Fruit fly (Drosophila melanogaster) whole organism, embryonic: Measurements from ENCODE around the gene cass.

ENCODE experiments used
- Abd-B ChIP-seq: fragments of 200-800 bp; sonication (Bioruptor generic); optimal IDR thresholded peaks from 2 replicates; lab custom pipeline; 2018; ENCODE audit warnings: missing biosample characterization, mild to moderate bottlenecking, missing genetic modification characterization, moderate library complexity
- Antp ChIP-seq: fragments of 200-800 bp; sonication (Bioruptor generic); optimal IDR thresholded peaks from 3 replicates; lab custom pipeline; 2016; ENCODE audit warnings: missing biosample characterization, missing genetic modification characterization
- CG10565 ChIP-seq: fragments of 200-800 bp; sonication (Bioruptor generic); optimal IDR thresholded peaks from 3 replicates; lab custom pipeline; 2016; ENCODE audit warnings: missing biosample characterization, mild to moderate bottlenecking, missing genetic modification characterization
- CG10959 ChIP-seq: fragments of 200-800 bp; sonication (Bioruptor generic); IDR thresholded peaks from 2 replicates; pipeline ENCODE4 v1.3.6; 2022; ENCODE audit warnings: missing biosample characterization, missing genetic modification characterization
- CG11247 ChIP-seq: fragments of 200-800 bp; sonication (Bioruptor generic); IDR thresholded peaks from 2 replicates; pipeline ENCODE4 v1.3.6; 2022; ENCODE audit warnings: missing biosample characterization, missing genetic modification characterization
- CG12155 ChIP-seq: fragments of 200-800 bp; sonication (Bioruptor generic); optimal IDR thresholded peaks from 3 replicates; lab custom pipeline; 2016; ENCODE audit warnings: missing biosample characterization, missing genetic modification characterization
- CG13287 ChIP-seq: fragments of 200-800 bp; sonication (Bioruptor generic); IDR thresholded peaks from 2 replicates; pipeline ENCODE4 v1.3.6; 2022; ENCODE audit warnings: missing biosample characterization, missing genetic modification characterization; ENCODE audit not compliant: partially characterized antibody
- CG15479 ChIP-seq: fragments of 200-800 bp; sonication (Bioruptor generic); optimal IDR thresholded peaks from 3 replicates; lab custom pipeline; 2019; ENCODE audit warnings: missing biosample characterization, mild to moderate bottlenecking, missing genetic modification characterization, moderate library complexity
- CG1647 ChIP-seq: fragments of 200-800 bp; sonication (Bioruptor generic); optimal IDR thresholded peaks from 3 replicates; lab custom pipeline; 2016; ENCODE audit warnings: missing biosample characterization, missing genetic modification characterization
- CG17186 ChIP-seq: fragments of 200-800 bp; sonication (Bioruptor generic); optimal IDR thresholded peaks from 3 replicates; lab custom pipeline; 2017; ENCODE audit warnings: missing biosample characterization, missing genetic modification reagents, missing genetic modification characterization
- CG17328 ChIP-seq: fragments of 200-800 bp; sonication (Bioruptor generic); IDR thresholded peaks from 2 replicates; pipeline ENCODE4 v1.3.6; 2022; ENCODE audit warnings: missing biosample characterization, missing genetic modification characterization
- CG17612 ChIP-seq: fragments of 200-800 bp; sonication (Bioruptor generic); IDR thresholded peaks from 2 replicates; pipeline ENCODE4 v1.3.6; 2022; ENCODE audit warnings: missing biosample characterization, missing genetic modification characterization
- CG17802 ChIP-seq: fragments of 200-800 bp; sonication (Bioruptor generic); optimal IDR thresholded peaks from 2 replicates; lab custom pipeline; 2018; ENCODE audit warnings: missing biosample characterization, mild to moderate bottlenecking, missing genetic modification characterization, moderate library complexity
- CG18011 ChIP-seq: fragments of 200-800 bp; sonication (Bioruptor generic); optimal IDR thresholded peaks from 2 replicates; lab custom pipeline; 2017; ENCODE audit warnings: missing biosample characterization, missing genetic modification characterization, mild to moderate bottlenecking, moderate library complexity, missing genotype
- CG2116 ChIP-seq: fragments of 200-800 bp; sonication (Bioruptor generic); optimal IDR thresholded peaks from 3 replicates; lab custom pipeline; 2018; ENCODE audit warnings: missing biosample characterization, mild to moderate bottlenecking, missing genetic modification characterization
- CG3163 ChIP-seq: fragments of 200-800 bp; sonication (Bioruptor generic); optimal IDR thresholded peaks from 3 replicates; lab custom pipeline; 2016; ENCODE audit warnings: missing biosample characterization, missing genetic modification characterization
- CG4617 ChIP-seq: fragments of 200-800 bp; sonication (Bioruptor generic); optimal IDR thresholded peaks from 3 replicates; lab custom pipeline; 2016; ENCODE audit warnings: missing biosample characterization, missing genetic modification characterization, borderline replicate concordance
- CG6689 ChIP-seq: fragments of 200-800 bp; sonication (Bioruptor generic); IDR thresholded peaks from 2 replicates; pipeline ENCODE4 v1.3.6; 2022; ENCODE audit warnings: missing biosample characterization, missing genetic modification characterization
- CG7928 ChIP-seq: fragments of 200-800 bp; sonication (Bioruptor generic); optimal IDR thresholded peaks from 2 replicates; lab custom pipeline; 2017; ENCODE audit warnings: missing biosample characterization, mild to moderate bottlenecking, missing genetic modification characterization
- CG8281 ChIP-seq: fragments of 200-800 bp; sonication (Bioruptor generic); optimal IDR thresholded peaks from 2 replicates; lab custom pipeline; 2018; ENCODE audit warnings: missing biosample characterization, mild to moderate bottlenecking, missing genetic modification characterization, moderate library complexity
- CG8924 ChIP-seq: fragments of 200-800 bp; optimal IDR thresholded peaks from 3 replicates; lab custom pipeline; 2019; ENCODE audit warnings: missing biosample characterization, mild to moderate bottlenecking, missing genetic modification characterization, moderate library complexity
- CG9727 ChIP-seq: fragments of 200-800 bp; sonication (Bioruptor generic); optimal IDR thresholded peaks from 3 replicates; lab custom pipeline; 2017; ENCODE audit warnings: missing biosample characterization, mild to moderate bottlenecking, missing genetic modification characterization
- CkIIα-i1 ChIP-seq: fragments of 200-800 bp; sonication (Bioruptor generic); IDR thresholded peaks from 2 replicates; pipeline ENCODE4 v1.3.6; 2022; ENCODE audit warnings: missing biosample characterization, missing genetic modification characterization
- D19B ChIP-seq: fragments of 200-800 bp; sonication (Bioruptor generic); optimal IDR thresholded peaks from 2 replicates; lab custom pipeline; 2017; ENCODE audit warnings: missing biosample characterization, mild to moderate bottlenecking, missing genetic modification characterization
- Doc2 ChIP-seq: fragments of 200-800 bp; sonication (Bioruptor generic); IDR thresholded peaks from 2 replicates; pipeline ENCODE4 v1.3.6; 2022; ENCODE audit warnings: missing biosample characterization, missing genetic modification characterization
- Dref ChIP-seq: fragments of 200-800 bp; sonication (Bioruptor generic); IDR thresholded peaks from 2 replicates; pipeline ENCODE4 v1.3.6; 2022; ENCODE audit warnings: missing biosample characterization, missing genetic modification characterization
- Hmr ChIP-seq: fragments of 200-800 bp; sonication (Bioruptor generic); optimal IDR thresholded peaks from 3 replicates; lab custom pipeline; 2017; ENCODE audit warnings: mild to moderate bottlenecking, missing biosample characterization, missing genetic modification reagents, missing genetic modification characterization
- Jarid2 ChIP-seq: fragments of 200-800 bp; sonication (Bioruptor generic); optimal IDR thresholded peaks from 3 replicates; lab custom pipeline; 2017; ENCODE audit warnings: mild to moderate bottlenecking, missing biosample characterization, missing genetic modification reagents, missing genetic modification characterization
- MESR4 ChIP-seq: fragments of 200-800 bp; sonication (Bioruptor generic); optimal IDR thresholded peaks from 2 replicates; lab custom pipeline; 2018; ENCODE audit warnings: missing biosample characterization, mild to moderate bottlenecking, missing genetic modification characterization, moderate library complexity
- NC2α ChIP-seq: fragments of 200-800 bp; sonication (Bioruptor generic); optimal IDR thresholded peaks from 2 replicates; lab custom pipeline; 2016; ENCODE audit warnings: missing biosample characterization, missing genetic modification characterization
- NFAT ChIP-seq: fragments of 200-800 bp; sonication (Bioruptor generic); IDR thresholded peaks from 2 replicates; pipeline ENCODE4 v1.3.6; 2022; ENCODE audit warnings: missing biosample characterization, missing genetic modification characterization
- Neu2 ChIP-seq: fragments of 200-800 bp; sonication (Bioruptor generic); optimal IDR thresholded peaks from 3 replicates; lab custom pipeline; 2016; ENCODE audit warnings: missing biosample characterization, missing genetic modification characterization, borderline replicate concordance
- Sin3A ChIP-seq: fragments of >200 bp; optimal IDR thresholded peaks from 2 replicates; lab custom pipeline; 2018
- al ChIP-seq: fragments of 200-800 bp; sonication (Bioruptor generic); IDR thresholded peaks from 2 replicates; pipeline ENCODE4 v1.3.6; 2022; ENCODE audit warnings: missing biosample characterization, missing genetic modification characterization
- crol ChIP-seq: fragments of 200-800 bp; sonication (Bioruptor generic); IDR thresholded peaks from 2 replicates; pipeline ENCODE4 v1.3.6; 2022; ENCODE audit warnings: missing biosample characterization, missing genetic modification characterization
- crp ChIP-seq, 2 experiments: fragments of 200-800 bp; sonication (Bioruptor generic); optimal IDR thresholded peaks; 2 replicates in 1 of 2; 3 replicates in 1 of 2; lab custom pipeline; 2017; ENCODE audit warnings: missing biosample characterization in 2 of 2, missing genetic modification characterization in 2 of 2, mild to moderate bottlenecking in 1 of 2, moderate library complexity in 1 of 2
- dmrt99B ChIP-seq: fragments of 200-800 bp; sonication (Bioruptor generic); optimal IDR thresholded peaks from 2 replicates; lab custom pipeline; 2018; ENCODE audit warnings: missing biosample characterization, mild to moderate bottlenecking, missing genetic modification characterization, moderate library complexity
- emc ChIP-seq: fragments of 200-800 bp; sonication (Bioruptor generic); optimal IDR thresholded peaks from 2 replicates; lab custom pipeline; 2016; ENCODE audit warnings: missing biosample characterization, missing genetic modification characterization
- ewg ChIP-seq: fragments of 200-800 bp; sonication (Bioruptor generic); optimal IDR thresholded peaks from 3 replicates; lab custom pipeline; 2017; ENCODE audit warnings: mild to moderate bottlenecking, missing biosample characterization, missing genetic modification reagents, missing genetic modification characterization
- gfzf ChIP-seq: fragments of 200-800 bp; sonication (Bioruptor generic); optimal IDR thresholded peaks from 2 replicates; lab custom pipeline; 2016; ENCODE audit warnings: missing biosample characterization, mild to moderate bottlenecking, missing genetic modification characterization, moderate library complexity
- mirr ChIP-seq: fragments of 200-800 bp; sonication (Bioruptor generic); optimal IDR thresholded peaks from 3 replicates; lab custom pipeline; 2018; ENCODE audit warnings: missing biosample characterization, mild to moderate bottlenecking, missing genetic modification characterization
- nerfin-1 ChIP-seq: fragments of 200-800 bp; sonication (Bioruptor generic); optimal IDR thresholded peaks from 3 replicates; lab custom pipeline; 2019; ENCODE audit warnings: missing biosample characterization, mild to moderate bottlenecking, missing genetic modification characterization, moderate library complexity
- onecut ChIP-seq: fragments of 200-800 bp; sonication (Bioruptor generic); IDR thresholded peaks from 2 replicates; pipeline ENCODE4 v1.3.6; 2022; ENCODE audit warnings: missing biosample characterization, missing genetic modification characterization
- pho ChIP-seq: fragments of 200-800 bp; sonication (Bioruptor generic); optimal IDR thresholded peaks from 2 replicates; lab custom pipeline; 2016; ENCODE audit warnings: missing biosample characterization, missing genetic modification characterization
- pnt ChIP-seq: fragments of 200-800 bp; sonication (Bioruptor generic); optimal IDR thresholded peaks from 3 replicates; lab custom pipeline; 2016; ENCODE audit warnings: missing biosample characterization, missing genetic modification characterization
- pros ChIP-seq: fragments of 200-800 bp; sonication (Bioruptor generic); optimal IDR thresholded peaks from 3 replicates; lab custom pipeline; 2019; ENCODE audit warnings: missing biosample characterization, mild to moderate bottlenecking, missing genetic modification characterization, moderate library complexity
- psq ChIP-seq: fragments of 200-800 bp; sonication (Bioruptor generic); optimal IDR thresholded peaks from 2 replicates; lab custom pipeline; 2017; ENCODE audit warnings: missing biosample characterization, missing genetic modification characterization
- stwl ChIP-seq: fragments of 200-800 bp; sonication (Bioruptor generic); optimal IDR thresholded peaks from 3 replicates; lab custom pipeline; 2018; ENCODE audit warnings: missing biosample characterization, mild to moderate bottlenecking, missing genetic modification characterization, moderate library complexity
- twi ChIP-seq: fragments of 200-800 bp; optimal IDR thresholded peaks from 2 replicates; lab custom pipeline; 2019; ENCODE audit warnings: missing biosample characterization, mild to moderate bottlenecking, missing genetic modification characterization, moderate library complexity
- z ChIP-seq: fragments of 200-800 bp; sonication (Bioruptor generic); IDR thresholded peaks from 3 replicates; pipeline ENCODE4 v1.3.6; 2022; ENCODE audit warnings: missing biosample characterization, missing genetic modification characterization

cass gene

DNA sequence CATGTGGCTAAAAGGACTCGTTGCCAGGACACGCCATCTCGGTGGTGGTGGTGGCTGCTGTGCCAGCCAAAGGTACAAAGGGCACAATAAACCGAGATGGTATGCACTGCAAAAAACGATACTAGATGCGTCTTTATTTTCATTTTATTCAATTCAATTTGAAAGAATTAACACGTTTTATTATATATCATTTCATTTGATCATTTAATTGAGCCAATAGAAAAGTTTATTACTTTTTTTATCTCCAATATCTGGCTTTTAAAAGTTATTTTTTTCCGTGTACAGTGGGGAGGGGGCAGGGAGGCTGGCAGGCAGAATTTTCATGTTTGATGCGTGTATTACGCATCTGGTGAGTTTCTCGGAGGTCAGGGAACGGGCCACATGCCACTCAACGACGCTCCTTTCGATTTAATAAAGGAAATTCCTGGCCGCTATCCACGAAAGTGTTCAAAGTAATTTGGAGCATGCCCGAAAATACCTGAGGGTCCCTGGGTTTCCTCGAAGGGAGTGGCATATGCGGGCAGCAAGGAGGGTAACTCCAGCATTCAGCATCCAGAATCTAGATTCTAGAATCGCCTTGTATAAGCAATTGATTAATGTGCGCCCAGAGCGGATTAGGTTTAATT is 36.5 kb upstream of the cass start (continued):
- peak; percentile 73 for TF ChIP-seq CG12155 (GFP tag; lab: Kevin White, UChicago)
- TF ChIP-seq stwl (tag; lab: Kevin White, UChicago): peak; percentile 51
- TF ChIP-seq CG7928: peak; percentile 42
- TF ChIP-seq CG2116 (GFP tag; lab: Kevin White, UChicago): peak; percentile 39
- peak; percentile 32 for TF ChIP-seq CG3163 (GFP tag; lab: Kevin White, UChicago)
- peak; percentile 76 for TF ChIP-seq ewg (GFP tag; lab: Kevin White, UChicago)
- no peak for TF ChIP-seq emc
- TF ChIP-seq nerfin-1 (tag; lab: Kevin White, UChicago): peak; percentile 87
- peak; percentile 63 for TF ChIP-seq CG11247 (GFP tag; lab: Robert Waterston, UW)
- TF ChIP-seq pros (GFP tag; lab: Kevin White, UChicago): peak; percentile 88
- peak; percentile 50 for TF ChIP-seq mirr (GFP tag; lab: Kevin White, UChicago)
- TF ChIP-seq CkIIα-i1: no peak
- TF ChIP-seq CG17612 (GFP tag; lab: Robert Waterston, UW): peak; percentile 38
- TF ChIP-seq CG10565 (GFP tag; lab: Kevin White, UChicago): peak; percentile 17
- TF ChIP-seq Doc2 (GFP tag; lab: Robert Waterston, UW): no peak
- 0 out of 2 replicates have a peak, but pooled peaks have one; percentile 33 for TF ChIP-seq crol (GFP tag; lab: Robert Waterston, UW)
- TF ChIP-seq Dref (GFP tag; lab: Robert Waterston, UW): no peak
- TF ChIP-seq Antp (GFP tag; lab: Kevin White, UChicago): peak; percentile 77
- TF ChIP-seq CG10959 (GFP tag; lab: Robert Waterston, UW): peak; percentile 76
- no peak for TF ChIP-seq CG13287
- peak; percentile 94 for TF ChIP-seq dmrt99B (tag; lab: Kevin White, UChicago)
- peak; percentile 70 for TF ChIP-seq CG8281
- TF ChIP-seq z (GFP tag; lab: Robert Waterston, UW): 0 out of 3 replicates have a peak, but pooled peaks have one; percentile 42
- TF ChIP-seq al (GFP tag; lab: Robert Waterston, UW): peak; percentile 47; the same call in 1 of the 2 replicates
- TF ChIP-seq CG8924: peak; percentile 93
- no peak for TF ChIP-seq CG15479 (GFP tag; lab: Kevin White, UChicago)
- peak; percentile 85 for TF ChIP-seq pnt (GFP tag; lab: Kevin White, UChicago)
- TF ChIP-seq gfzf (GFP tag; lab: Kevin White, UChicago): no peak
- TF ChIP-seq psq: peak; percentile 62
- peak; percentile 29 for TF ChIP-seq D19B (GFP tag; lab: Kevin White, UChicago)
- peak; percentile 58 for TF ChIP-seq CG1647 (GFP tag; lab: Kevin White, UChicago)
- peak; percentile 18 for TF ChIP-seq CG17186 (GFP tag; lab: Kevin White, UChicago)
- peak; percentile 49 for TF ChIP-seq NFAT
- peak; percentile 66 for TF ChIP-seq NC2α
- peak; percentile 60 for TF ChIP-seq CG17802
- peak; percentile 84 for TF ChIP-seq onecut (GFP tag; lab: Robert Waterston, UW)
- TF ChIP-seq Sin3A (lab: Kevin White, UChicago): no peak
- TF ChIP-seq CG17328 (GFP tag; lab: Robert Waterston, UW): peak; percentile 85
- TF ChIP-seq CG6689: peak; percentile 90
- peak; percentile 90 for TF ChIP-seq Hmr
- no peak for TF ChIP-seq CG4617 (GFP tag; lab: Kevin White, UChicago)
- no peak for TF ChIP-seq CG18011 (GFP tag; lab: Kevin White, UChicago)
- TF ChIP-seq pho (GFP tag; lab: Kevin White, UChicago): no peak
- TF ChIP-seq MESR4 (GFP tag; lab: Kevin White, UChicago): peak; percentile 4
- TF ChIP-seq Neu2: no peak
- TF ChIP-seq crp (GFP tag; optimal IDR thresholded peaks at IDR 0.05; lab: Kevin White, UChicago): peak in 1 of 2 experiments; percentile 36
- TF ChIP-seq Jarid2 (GFP tag; lab: Kevin White, UChicago): peak; percentile 50
- peak; percentile 94 for TF ChIP-seq CG9727
- peak; percentile 86 for TF ChIP-seq twi
- peak; percentile 82 for TF ChIP-seq Abd-B
